Worm (Caenorhabditis elegans) whole organism, L4 larva: Measurements from ENCODE around the gene Y64G10A.10.

Experiments used
- F10B5.3 ChIP-seq: sonication (generic microtip); optimal IDR thresholded peaks from 2 replicates; lab custom pipeline; 2016; ENCODE audit warnings: mild to moderate bottlenecking, missing genetic modification characterization, missing compliant biosample characterization
- F37D6.2 ChIP-seq: sonication (generic microtip); optimal IDR thresholded peaks from 2 replicates; lab custom pipeline; 2016; ENCODE audit warnings: mild to moderate bottlenecking, missing genetic modification characterization, missing compliant biosample characterization
- T20F7.1 ChIP-seq: fragments of 200-800 bp; sonication (Bioruptor generic); optimal IDR thresholded peaks from 2 replicates; lab custom pipeline; 2018; ENCODE audit warnings: mild to moderate bottlenecking, missing genetic modification characterization, missing compliant biosample characterization
- Y5F2A.4 ChIP-seq: fragments of 200-800 bp; sonication (Bioruptor generic); optimal IDR thresholded peaks from 2 replicates; lab custom pipeline; 2018; ENCODE audit warnings: mild to moderate bottlenecking, missing genetic modification characterization, missing compliant biosample characterization
- Y75B8A.6 ChIP-seq: fragments of 200-800 bp; sonication (Bioruptor generic); IDR thresholded peaks from 2 replicates; pipeline ENCODE4 v1.3.6; 2022; ENCODE audit warnings: missing genetic modification reagents, missing genetic modification characterization, missing compliant biosample characterization
- aha-1 ChIP-seq: fragments of 150-350 bp; peaks from one replicate; lab custom pipeline; 2014; ENCODE audit warnings: missing biosample characterization, missing genetic modification characterization
- ama-1 ChIP-seq: fragments of 150-350 bp; optimal IDR thresholded peaks from 2 replicates; lab custom pipeline; 2014; ENCODE audit warnings: inconsistent platforms, mixed read lengths
- ceh-20 ChIP-seq: fragments of 200-800 bp; sonication (Bioruptor generic); IDR thresholded peaks from 2 replicates; pipeline ENCODE4 v1.3.6; 2022; ENCODE audit warnings: missing genetic modification reagents, missing genetic modification characterization, missing compliant biosample characterization
- ceh-32 ChIP-seq: sonication (generic microtip); optimal IDR thresholded peaks from 2 replicates; lab custom pipeline; 2016; ENCODE audit warnings: mild to moderate bottlenecking, missing genetic modification characterization, missing compliant biosample characterization; ENCODE audit not compliant: poor library complexity
- ceh-44 ChIP-seq: fragments of 200-800 bp; sonication (Bioruptor generic); IDR thresholded peaks from 2 replicates; pipeline ENCODE4 v1.3.6; 2022; ENCODE audit warnings: missing genetic modification reagents, missing genetic modification characterization, missing compliant biosample characterization
- ceh-62 ChIP-seq: sonication (generic microtip); optimal IDR thresholded peaks from 2 replicates; lab custom pipeline; 2017; ENCODE audit warnings: missing biosample characterization, missing genetic modification characterization
- ces-1 ChIP-seq: fragments of 150-350 bp; sonication (generic microtip); optimal IDR thresholded peaks from 4 replicates; lab custom pipeline; 2014; ENCODE audit warnings: missing biosample characterization, missing genetic modification reagents, missing genetic modification characterization
- cey-2 ChIP-seq: sonication (generic microtip); optimal IDR thresholded peaks from 3 replicates; lab custom pipeline; 2017; ENCODE audit warnings: missing genetic modification characterization, mild to moderate bottlenecking, missing compliant biosample characterization, antibody characterized with exemption, borderline replicate concordance; ENCODE audit not compliant: insufficient read depth
- ctbp-1 ChIP-seq: fragments of 200-800 bp; sonication (Bioruptor generic); IDR thresholded peaks from 2 replicates; pipeline ENCODE4 v1.3.6; 2022; ENCODE audit warnings: missing genetic modification reagents, missing genetic modification characterization, missing compliant biosample characterization
- daf-12 ChIP-seq: fragments of 150-350 bp; optimal IDR thresholded peaks from 2 replicates; lab custom pipeline; 2014; ENCODE audit warnings: missing biosample characterization, missing genetic modification reagents, missing genetic modification characterization
- daf-16 ChIP-seq, 3 experiments: sonication (generic microtip); optimal IDR thresholded peaks; 2 replicates each; lab custom pipeline; 2016 to 2017; ENCODE audit warnings: missing genetic modification characterization in 3 of 3, missing genetic modification reagents in 3 of 3, mild to moderate bottlenecking in 2 of 3, missing compliant biosample characterization in 2 of 3, missing biosample characterization in 1 of 3, moderate library complexity in 1 of 3
- daf-8 ChIP-seq: fragments of 200-800 bp; sonication (Bioruptor generic); IDR thresholded peaks from 2 replicates; pipeline ENCODE4 v1.3.6; 2022; ENCODE audit warnings: missing genetic modification characterization, missing compliant biosample characterization
- dmd-6 ChIP-seq: fragments of 200-800 bp; sonication (Bioruptor generic); IDR thresholded peaks from 2 replicates; pipeline ENCODE4 v1.3.6; 2022; ENCODE audit warnings: missing genetic modification reagents, missing genetic modification characterization, missing compliant biosample characterization
- dmd-8 ChIP-seq: fragments of 200-800 bp; sonication (Bioruptor generic); IDR thresholded peaks from 2 replicates; pipeline ENCODE4 v1.3.6; 2022; ENCODE audit warnings: missing genetic modification characterization, missing compliant biosample characterization
- duxl-1 ChIP-seq: sonication (generic microtip); optimal IDR thresholded peaks from 2 replicates; lab custom pipeline; 2016; ENCODE audit warnings: mild to moderate bottlenecking, missing genetic modification characterization, moderate library complexity, missing compliant biosample characterization; ENCODE audit not compliant: poor library complexity
- hlh-30 ChIP-seq: sonication (generic microtip); optimal IDR thresholded peaks from 2 replicates; lab custom pipeline; 2017; ENCODE audit warnings: antibody characterized with exemption, mild to moderate bottlenecking, missing genetic modification characterization, missing compliant biosample characterization; ENCODE audit not compliant: insufficient read depth
- lin-15B ChIP-seq: fragments of 150-350 bp; sonication (generic microtip); optimal IDR thresholded peaks from 3 replicates; lab custom pipeline; 2014; ENCODE audit warnings: missing biosample characterization, missing genetic modification characterization
- lir-3 ChIP-seq: sonication (generic microtip); optimal IDR thresholded peaks from 2 replicates; lab custom pipeline; 2016; ENCODE audit warnings: mild to moderate bottlenecking, missing genetic modification characterization, missing compliant biosample characterization
- madf-5 ChIP-seq, 2 experiments: fragments of 200-800 bp; sonication (Bioruptor generic); IDR thresholded peaks; 2 replicates each; pipeline ENCODE4 v1.3.6; 2022; ENCODE audit warnings: missing compliant biosample characterization in 2 of 2, missing genetic modification characterization in 2 of 2
- mdt-29 ChIP-seq: fragments of 200-800 bp; sonication (Bioruptor generic); IDR thresholded peaks from 2 replicates; pipeline ENCODE4 v1.3.6; 2022; ENCODE audit warnings: missing genetic modification reagents, missing genetic modification characterization, missing compliant biosample characterization
- mes-2 ChIP-seq: sonication (generic microtip); optimal IDR thresholded peaks from 2 replicates; lab custom pipeline; 2016; ENCODE audit warnings: missing genotype, mild to moderate bottlenecking, missing genetic modification characterization, missing compliant biosample characterization; ENCODE audit not compliant: poor library complexity, severe bottlenecking
- nhr-10 ChIP-seq: fragments of 150-350 bp; optimal IDR thresholded peaks from 2 replicates; lab custom pipeline; 2014; ENCODE audit warnings: missing biosample characterization, missing genetic modification characterization
- nhr-111 ChIP-seq: fragments of 200-800 bp; sonication (Bioruptor generic); optimal IDR thresholded peaks from 2 replicates; lab custom pipeline; 2018; ENCODE audit warnings: mild to moderate bottlenecking, missing genetic modification characterization, missing compliant biosample characterization
- nhr-237 ChIP-seq: sonication (generic microtip); optimal IDR thresholded peaks from 2 replicates; lab custom pipeline; 2017; ENCODE audit warnings: missing biosample characterization, missing genetic modification characterization
- nhr-41 ChIP-seq: fragments of 200-800 bp; sonication (Bioruptor generic); IDR thresholded peaks from 2 replicates; pipeline ENCODE4 v1.3.6; 2022; ENCODE audit warnings: missing genetic modification reagents, missing genetic modification characterization, missing compliant biosample characterization
- nhr-48 ChIP-seq: sonication (generic microtip); optimal IDR thresholded peaks from 2 replicates; lab custom pipeline; 2016; ENCODE audit warnings: mild to moderate bottlenecking, missing genetic modification characterization, missing compliant biosample characterization
- nhr-6 ChIP-seq: fragments of 150-350 bp; optimal IDR thresholded peaks from 2 replicates; lab custom pipeline; 2014; ENCODE audit warnings: missing biosample characterization, missing genetic modification characterization
- nhr-77 ChIP-seq: fragments of 150-350 bp; optimal IDR thresholded peaks from 2 replicates; lab custom pipeline; 2014; ENCODE audit warnings: missing biosample characterization, missing genetic modification characterization
- php-3 ChIP-seq: fragments of 200-800 bp; sonication (Bioruptor generic); IDR thresholded peaks from 2 replicates; pipeline ENCODE4 v1.3.6; 2022; ENCODE audit warnings: missing genetic modification reagents, missing genetic modification characterization, missing compliant biosample characterization
- saeg-2 ChIP-seq: fragments of 200-800 bp; sonication (Bioruptor generic); IDR thresholded peaks from 2 replicates; pipeline ENCODE4 v1.3.6; 2022; ENCODE audit warnings: missing genetic modification reagents, missing genetic modification characterization, missing compliant biosample characterization
- snpc-1.2 ChIP-seq: fragments of 200-800 bp; sonication (Bioruptor generic); IDR thresholded peaks from 2 replicates; pipeline ENCODE4 v1.3.6; 2022; ENCODE audit warnings: missing genetic modification reagents, missing genetic modification characterization, missing compliant biosample characterization
- snpc-4 ChIP-seq: fragments of 150-350 bp; optimal IDR thresholded peaks from 2 replicates; lab custom pipeline; 2014; ENCODE audit warnings: missing biosample characterization, missing genetic modification characterization
- unc-62 ChIP-seq, 3 experiments: fragments of 150-350 bp in 1 of 3; sonication (generic microtip); optimal IDR thresholded peaks in 2 of 3; peaks in 1 of 3; 1 replicate in 1 of 3; 2 replicates in 2 of 3; lab custom pipeline; 2014 to 2017; ENCODE audit warnings: missing biosample characterization in 3 of 3, missing genetic modification characterization in 3 of 3, missing genetic modification reagents in 3 of 3, missing genotype in 1 of 3
- zfp-2 ChIP-seq: sonication (generic microtip); optimal IDR thresholded peaks from 2 replicates; lab custom pipeline; 2016; ENCODE audit warnings: mild to moderate bottlenecking, missing genetic modification characterization, missing compliant biosample characterization

Y64G10A.10 gene

DNA sequence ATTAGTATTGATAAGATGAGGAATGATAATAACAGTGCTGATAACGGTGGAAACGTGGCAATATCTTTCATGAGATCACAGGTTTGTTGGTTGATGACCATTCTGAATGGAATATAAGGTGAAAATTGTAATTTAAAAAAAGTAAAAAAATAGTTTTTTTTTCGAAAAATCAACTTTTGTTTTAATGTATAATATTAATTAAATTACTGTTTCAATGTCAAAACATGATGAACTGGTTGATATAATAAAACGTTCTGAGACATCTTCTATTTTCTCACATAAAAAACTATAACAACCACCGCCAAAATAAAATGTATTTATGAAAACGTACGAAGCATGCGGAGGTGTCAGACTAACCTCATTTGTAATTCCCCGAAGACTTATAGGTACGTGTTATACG lies 8.9 kb upstream of the Y64G10A.10 start, which contains the start of gene srab-24:
srab-24 (minus strand) TSS at position 101 of the 400 bp plus-strand sequence.
- TF ChIP-seq ceh-20 (no peak), nhr-10 (tag; lab: Kevin White, UChicago) (no peak), hlh-30 (tag; lab: Kevin White, UChicago) (no peak), ceh-62 (tag; lab: Kevin White, UChicago) (no peak), ctbp-1 (GFP tag; lab: Robert Waterston, UW) (no peak), nhr-6 (tag; lab: Kevin White, UChicago) (no peak), daf-16 (GFP tag; optimal IDR thresholded peaks at IDR 0.05; lab: Kevin White, UChicago) (no peak), daf-16 (tag; optimal IDR thresholded peaks at IDR 0.05; lab: Kevin White, UChicago) (no peak), F10B5.3 (tag; lab: Kevin White, UChicago) (no peak)

- TF ChIP-seq snpc-4 (no peak), zfp-2 (tag; lab: Kevin White, UChicago) (no peak), lir-3 (tag; lab: Kevin White, UChicago) (no peak), mes-2 (no peak), lin-15B (tag; lab: Kevin White, UChicago) (no peak), mdt-29 (GFP tag; lab: Robert Waterston, UW) (no peak), F37D6.2 (tag; lab: Kevin White, UChicago) (no peak), hlh-30 (tag; lab: Kevin White, UChicago) (no peak), nhr-111 (no peak), saeg-2 (GFP tag; lab: Robert Waterston, UW) (no peak), aha-1 (tag; lab: Kevin White, UChicago) (no peak), dmd-8 (GFP tag; lab: Robert Waterston, UW) (no peak), ceh-32 (tag; lab: Kevin White, UChicago) (no peak), ctbp-1 (GFP tag; lab: Robert Waterston, UW) (no peak), Y5F2A.4 (GFP tag; lab: Kevin White, UChicago) (no peak), daf-12 (no peak), unc-62 (GFP tag; optimal IDR thresholded peaks at IDR 0.05 in 1 of 2; lab: Kevin White, UChicago) (no peak), unc-62 (tag; optimal IDR thresholded peaks at IDR 0.05; lab: Kevin White, UChicago) (no peak), nhr-6 (tag; lab: Kevin White, UChicago) (no peak), nhr-77 (no peak), nhr-10 (tag; lab: Kevin White, UChicago) (no peak)
Observed at ce11 chrIV:14249447-14249846, 8.2 kb upstream of the Y64G10A.10 start.

- TF ChIP-seq ces-1 (GFP tag; lab: Kevin White, UChicago): no peak
- no peak for TF ChIP-seq T20F7.1 (GFP tag; lab: Kevin White, UChicago)
- TF ChIP-seq duxl-1 (tag; lab: Kevin White, UChicago): no peak
- TF ChIP-seq Y5F2A.4 (GFP tag; lab: Kevin White, UChicago): no peak
- TF ChIP-seq daf-8: no peak
- TF ChIP-seq snpc-1.2: peak; percentile 35; the same call in 1 of the 2 replicates
Observed at ce11 chrIV:14244357-14244756, 3.1 kb upstream of the Y64G10A.10 start, which contains the start of gene Y64G10A.2. TSS of gene Y64G10A.2 (minus strand) at chrIV:14244457.

- TF ChIP-seq snpc-1.2: peak; percentile 86
Observed at ce11 chrIV:14240173-14240572, 1.1 kb downstream of the Y64G10A.10 start.

DNA sequence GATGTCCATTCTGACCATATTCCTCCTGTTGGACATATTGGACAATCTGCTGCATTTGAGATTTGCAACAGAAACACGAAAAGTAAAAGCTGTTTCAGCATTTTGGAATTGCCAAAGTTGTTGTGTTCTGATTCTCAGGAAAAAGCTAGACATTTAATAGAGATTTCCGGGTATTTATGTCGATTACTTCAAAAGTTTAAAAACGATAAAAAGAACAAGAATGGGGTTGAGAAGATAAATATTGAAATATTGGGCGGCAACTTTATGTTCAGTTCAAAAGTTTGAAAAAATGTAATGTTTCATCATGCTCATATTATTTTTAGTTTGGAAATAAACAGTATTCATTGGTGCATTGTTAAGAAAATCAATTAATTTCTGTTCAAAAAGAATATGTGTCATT lies 2.3 kb downstream of the Y64G10A.10 start, which contains the start of gene Y64G10A.1:
Y64G10A.1 (minus strand) TSS at position 101 of the 400 bp plus-strand sequence.
- TF ChIP-seq lir-3 (tag; lab: Kevin White, UChicago): no peak
- no peak for TF ChIP-seq ceh-44 (GFP tag; lab: Robert Waterston, UW)
- TF ChIP-seq nhr-41 (GFP tag; lab: Robert Waterston, UW): no peak
- TF ChIP-seq php-3: no peak
- no peak for TF ChIP-seq Y75B8A.6
- no peak for TF ChIP-seq dmd-6 (GFP tag; lab: Robert Waterston, UW)
- no peak for TF ChIP-seq zfp-2 (tag; lab: Kevin White, UChicago)
- no peak for TF ChIP-seq duxl-1 (tag; lab: Kevin White, UChicago)
- no peak for TF ChIP-seq nhr-237 (tag; lab: Kevin White, UChicago)
- TF ChIP-seq ama-1 (lab: Kevin White, UChicago): no peak
- TF ChIP-seq madf-5 (GFP tag; IDR thresholded peaks at IDR 0.05; lab: Robert Waterston, UW): no peak
- TF ChIP-seq nhr-48 (tag; lab: Kevin White, UChicago): no peak
- TF ChIP-seq nhr-10 (tag; lab: Kevin White, UChicago): no peak
- TF ChIP-seq cey-2 (tag; lab: Kevin White, UChicago): no peak
